Fruit fly (Drosophila melanogaster) whole organism, prepupa: ENCODE data around the gene CG5104.
A peak's percentile ranks its signal among the peaks of the same experiment; 100 is the strongest.

ENCODE experiments used
- Blimp-1 ChIP-seq: fragments of 200-800 bp; sonication (Bioruptor generic); optimal IDR thresholded peaks from 3 replicates; lab custom pipeline; 2017; ENCODE audit warnings: missing biosample characterization, missing genetic modification characterization, mild to moderate bottlenecking, moderate library complexity, missing genetic modification reagents
- CG10631 ChIP-seq: fragments of 200-800 bp; sonication (Bioruptor generic); optimal IDR thresholded peaks from 2 replicates; lab custom pipeline; 2016; ENCODE audit warnings: missing biosample characterization, missing genetic modification characterization
- CG10669 ChIP-seq: fragments of 200-800 bp; sonication (Bioruptor generic); optimal IDR thresholded peaks from 3 replicates; lab custom pipeline; 2018; ENCODE audit warnings: missing biosample characterization, mild to moderate bottlenecking, missing genetic modification characterization, moderate library complexity
- CG11762 ChIP-seq: fragments of 200-800 bp; sonication (Bioruptor generic); optimal IDR thresholded peaks from 3 replicates; lab custom pipeline; 2016; ENCODE audit warnings: missing biosample characterization, missing genetic modification characterization; ENCODE audit not compliant: insufficient read depth
- CG11902 ChIP-seq: fragments of 200-800 bp; sonication (Bioruptor generic); optimal IDR thresholded peaks from 3 replicates; lab custom pipeline; 2016; ENCODE audit warnings: missing biosample characterization, missing genetic modification characterization
- CG15336 ChIP-seq: fragments of 200-800 bp; sonication (Bioruptor generic); IDR thresholded peaks from 2 replicates; pipeline ENCODE4 v1.3.6; 2022; ENCODE audit warnings: missing biosample characterization, missing genetic modification characterization
- CG1621 ChIP-seq: fragments of 200-800 bp; sonication (Bioruptor generic); optimal IDR thresholded peaks from 3 replicates; lab custom pipeline; 2018; ENCODE audit warnings: missing biosample characterization, mild to moderate bottlenecking, missing genetic modification characterization
- CG16779 ChIP-seq: fragments of 200-800 bp; sonication (Bioruptor generic); optimal IDR thresholded peaks from 3 replicates; lab custom pipeline; 2017; ENCODE audit warnings: missing biosample characterization, mild to moderate bottlenecking, missing genetic modification characterization
- CG3032 ChIP-seq: fragments of 200-800 bp; optimal IDR thresholded peaks from 2 replicates; lab custom pipeline; 2019; ENCODE audit warnings: missing biosample characterization, mild to moderate bottlenecking, missing genetic modification characterization, moderate library complexity
- CG31627 ChIP-seq: fragments of 200-800 bp; sonication (Bioruptor generic); optimal IDR thresholded peaks from 3 replicates; lab custom pipeline; 2016; ENCODE audit warnings: missing biosample characterization, missing genetic modification characterization
- CG32006 ChIP-seq: fragments of 200-800 bp; sonication (Bioruptor generic); optimal IDR thresholded peaks from 3 replicates; lab custom pipeline; 2017; ENCODE audit warnings: missing biosample characterization, mild to moderate bottlenecking, missing genetic modification characterization
- CG34406 ChIP-seq: fragments of 200-800 bp; sonication (Bioruptor generic); optimal IDR thresholded peaks from 3 replicates; lab custom pipeline; 2016; ENCODE audit warnings: missing biosample characterization, missing genetic modification characterization
- CG3919 ChIP-seq: fragments of 200-800 bp; sonication (Bioruptor generic); optimal IDR thresholded peaks from 3 replicates; lab custom pipeline; 2016; ENCODE audit warnings: missing biosample characterization, missing genetic modification characterization
- CG4318 ChIP-seq: fragments of 200-800 bp; sonication (Bioruptor generic); optimal IDR thresholded peaks from 3 replicates; lab custom pipeline; 2017; ENCODE audit warnings: missing biosample characterization, mild to moderate bottlenecking, missing genetic modification characterization
- CG6276 ChIP-seq: fragments of 200-800 bp; sonication (Bioruptor generic); optimal IDR thresholded peaks from 2 replicates; lab custom pipeline; 2017; ENCODE audit warnings: missing biosample characterization, mild to moderate bottlenecking, missing genetic modification characterization
- CG6792 ChIP-seq: fragments of 200-800 bp; sonication (Bioruptor generic); optimal IDR thresholded peaks from 3 replicates; lab custom pipeline; 2016; ENCODE audit warnings: missing biosample characterization, missing genetic modification characterization
- CG6808 ChIP-seq: fragments of 200-800 bp; sonication (Bioruptor generic); optimal IDR thresholded peaks from 3 replicates; lab custom pipeline; 2017; ENCODE audit warnings: missing biosample characterization, missing genetic modification characterization, mild to moderate bottlenecking, moderate library complexity, missing genetic modification reagents
- CG6854 ChIP-seq: fragments of 200-800 bp; sonication (Bioruptor generic); optimal IDR thresholded peaks from 2 replicates; lab custom pipeline; 2017; ENCODE audit warnings: missing biosample characterization, mild to moderate bottlenecking, missing genetic modification characterization
- CG7368 ChIP-seq: fragments of 200-800 bp; sonication (Bioruptor generic); optimal IDR thresholded peaks from 3 replicates; lab custom pipeline; 2016; ENCODE audit warnings: missing biosample characterization, missing genetic modification characterization
- CG8632 ChIP-seq: fragments of 200-800 bp; sonication (Bioruptor generic); optimal IDR thresholded peaks from 3 replicates; lab custom pipeline; 2016; ENCODE audit warnings: missing biosample characterization, missing genetic modification characterization
- CG9139 ChIP-seq: fragments of 200-800 bp; sonication (Bioruptor generic); optimal IDR thresholded peaks from 3 replicates; lab custom pipeline; 2017; ENCODE audit warnings: missing biosample characterization, mild to moderate bottlenecking, missing genetic modification characterization
- Eip75B ChIP-seq: fragments of 200-800 bp; sonication (Bioruptor generic); optimal IDR thresholded peaks from 3 replicates; lab custom pipeline; 2016; ENCODE audit warnings: missing biosample characterization, missing genetic modification characterization
- Eip93F ChIP-seq: fragments of 200-800 bp; sonication (Bioruptor generic); optimal IDR thresholded peaks from 2 replicates; lab custom pipeline; 2016; ENCODE audit warnings: missing biosample characterization, mild to moderate bottlenecking, missing genetic modification characterization
- Ets21C ChIP-seq: fragments of 200-800 bp; sonication (Bioruptor generic); optimal IDR thresholded peaks from 3 replicates; lab custom pipeline; 2016; ENCODE audit warnings: missing biosample characterization, missing genetic modification characterization
- Ets96B ChIP-seq: fragments of 200-800 bp; optimal IDR thresholded peaks from 2 replicates; lab custom pipeline; 2019; ENCODE audit warnings: missing biosample characterization, mild to moderate bottlenecking, missing genetic modification characterization, moderate library complexity
- Gug ChIP-seq: fragments of 200-800 bp; sonication (Bioruptor generic); IDR thresholded peaks from 2 replicates; pipeline ENCODE4 v1.3.6; 2022; ENCODE audit warnings: missing biosample characterization, missing genetic modification characterization
- Hr38 ChIP-seq: sonication (Bioruptor generic); optimal IDR thresholded peaks from 2 replicates; lab custom pipeline; 2016; ENCODE audit warnings: missing biosample characterization, missing genetic modification characterization
- Hr39 ChIP-seq: fragments of 200-800 bp; sonication (Bioruptor generic); optimal IDR thresholded peaks from 2 replicates; lab custom pipeline; 2016; ENCODE audit warnings: missing biosample characterization, missing genetic modification characterization
- Hr4 ChIP-seq: fragments of 200-800 bp; sonication (Bioruptor generic); optimal IDR thresholded peaks from 3 replicates; lab custom pipeline; 2016; ENCODE audit warnings: missing biosample characterization, missing genetic modification characterization
- OdsH ChIP-seq: fragments of 200-800 bp; sonication (Bioruptor generic); optimal IDR thresholded peaks from 3 replicates; lab custom pipeline; 2016; ENCODE audit warnings: missing biosample characterization, missing genetic modification characterization
- Smox ChIP-seq: fragments of 200-800 bp; sonication (Bioruptor generic); optimal IDR thresholded peaks from 3 replicates; lab custom pipeline; 2016; ENCODE audit warnings: missing biosample characterization, missing genetic modification characterization
- Sox102F ChIP-seq: fragments of 200-800 bp; sonication (Bioruptor generic); optimal IDR thresholded peaks from 2 replicates; lab custom pipeline; 2016; ENCODE audit warnings: missing biosample characterization, mild to moderate bottlenecking, missing genetic modification characterization
- Sox14 ChIP-seq: fragments of 200-800 bp; sonication (Bioruptor generic); optimal IDR thresholded peaks from 3 replicates; lab custom pipeline; 2016; ENCODE audit warnings: missing biosample characterization, missing genetic modification characterization
- achi ChIP-seq: fragments of 200-800 bp; sonication (Bioruptor generic); optimal IDR thresholded peaks from 3 replicates; lab custom pipeline; 2016; ENCODE audit warnings: missing biosample characterization, missing genetic modification characterization
- acj6 ChIP-seq: fragments of 200-800 bp; sonication (Bioruptor generic); optimal IDR thresholded peaks from 3 replicates; lab custom pipeline; 2016; ENCODE audit warnings: missing biosample characterization, missing genetic modification characterization
- cyc ChIP-seq: fragments of 200-800 bp; sonication (Bioruptor generic); optimal IDR thresholded peaks from 3 replicates; lab custom pipeline; 2016; ENCODE audit warnings: missing biosample characterization, missing genetic modification characterization
- eg ChIP-seq: fragments of 200-800 bp; sonication (Bioruptor generic); IDR thresholded peaks from 3 replicates; pipeline ENCODE4 v1.3.6; 2022; ENCODE audit warnings: missing biosample characterization, missing genetic modification characterization
- fd59A ChIP-seq: fragments of 200-800 bp; sonication (Bioruptor generic); optimal IDR thresholded peaks from 2 replicates; lab custom pipeline; 2017; ENCODE audit warnings: missing biosample characterization, mild to moderate bottlenecking, missing genetic modification characterization, missing genetic modification reagents
- fkh ChIP-seq: fragments of 200-800 bp; sonication (Bioruptor generic); optimal IDR thresholded peaks from 3 replicates; lab custom pipeline; 2017; ENCODE audit warnings: missing biosample characterization, mild to moderate bottlenecking, missing genetic modification characterization, moderate library complexity
- pdm3 ChIP-seq: fragments of 200-800 bp; sonication (Bioruptor generic); optimal IDR thresholded peaks from 3 replicates; lab custom pipeline; 2016; ENCODE audit warnings: missing biosample characterization, missing genetic modification characterization
- salr ChIP-seq, 2 experiments: fragments of 200-800 bp; sonication (Bioruptor generic); optimal IDR thresholded peaks; 3 replicates each; lab custom pipeline; 2016 to 2018; ENCODE audit warnings: missing biosample characterization in 2 of 2, missing genetic modification characterization in 2 of 2, mild to moderate bottlenecking in 1 of 2
- spab ChIP-seq: fragments of 200-800 bp; sonication (Bioruptor generic); optimal IDR thresholded peaks from 2 replicates; lab custom pipeline; 2017; ENCODE audit warnings: missing biosample characterization, mild to moderate bottlenecking, missing genetic modification characterization, missing genetic modification reagents
- ss ChIP-seq, 2 experiments: fragments of 200-800 bp; sonication (Bioruptor generic); optimal IDR thresholded peaks; 2 replicates in 1 of 2; 3 replicates in 1 of 2; lab custom pipeline; 2017 to 2018; ENCODE audit warnings: mild to moderate bottlenecking in 2 of 2, missing biosample characterization in 2 of 2, missing genetic modification characterization in 2 of 2, moderate library complexity in 1 of 2
- svp ChIP-seq: fragments of 200-800 bp; sonication (Bioruptor generic); peaks from one replicate; lab custom pipeline; 2016; ENCODE audit warnings: missing biosample characterization, missing genetic modification characterization
- topi ChIP-seq: fragments of 200-800 bp; sonication (Bioruptor generic); optimal IDR thresholded peaks from 3 replicates; lab custom pipeline; 2016; ENCODE audit warnings: missing biosample characterization, missing genetic modification characterization
- vri ChIP-seq: fragments of 200-800 bp; sonication (Bioruptor generic); optimal IDR thresholded peaks from 3 replicates; lab custom pipeline; 2016; ENCODE audit warnings: missing biosample characterization, mild to moderate bottlenecking, missing genetic modification characterization

The CG5104 gene

DNA sequence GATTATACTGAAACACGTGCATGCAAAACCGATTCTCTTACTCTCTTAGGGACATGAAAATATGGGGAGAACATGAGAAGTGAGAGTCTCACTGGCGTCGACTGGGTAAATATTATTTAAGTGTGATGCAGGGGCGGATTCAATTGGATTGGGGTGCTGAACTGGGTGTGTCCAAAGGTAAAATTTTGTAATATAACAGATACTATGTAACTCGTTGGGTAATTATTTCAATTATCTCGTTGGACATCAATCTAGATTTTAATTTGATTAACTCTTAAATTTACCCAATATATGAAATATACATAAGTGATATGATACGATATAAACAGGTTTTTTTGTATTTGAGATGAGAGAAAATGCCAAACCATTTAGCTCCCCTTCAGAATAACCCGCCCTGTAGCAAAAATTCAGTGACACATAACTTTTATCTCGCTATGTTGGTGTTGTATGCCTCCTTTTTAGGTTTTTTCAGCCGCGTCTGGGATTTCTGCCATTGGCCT, 12.6 kb upstream of the CG5104 start (continued):
- TF ChIP-seq Hr39 (peak; percentile 92), Blimp-1 (GFP tag; lab: Kevin White, UChicago) (peak; percentile 80), acj6 (GFP tag; lab: Kevin White, UChicago) (peak; percentile 89), CG9139 (peak; percentile 85), CG6854 (GFP tag; lab: Kevin White, UChicago) (peak; percentile 80), fkh (GFP tag; lab: Kevin White, UChicago) (peak; percentile 99), Hr4 (GFP tag; lab: Kevin White, UChicago) (peak; percentile 91), CG16779 (tag; lab: Kevin White, UChicago) (peak; percentile 81), salr (GFP tag; optimal IDR thresholded peaks at IDR 0.05; lab: Kevin White, UChicago) (peak in 1 of 2 experiments; percentile 87), cyc (GFP tag; lab: Kevin White, UChicago) (peak; percentile 92), CG11762 (GFP tag; lab: Kevin White, UChicago) (peak; percentile 83), spab (GFP tag; lab: Kevin White, UChicago) (peak; percentile 87), Ets96B (tag; lab: Kevin White, UChicago) (peak; percentile 82), fd59A (peak; percentile 84), CG6276 (GFP tag; lab: Kevin White, UChicago) (peak; percentile 83), Eip75B (GFP tag; lab: Kevin White, UChicago) (peak; percentile 92), CG10631 (GFP tag; lab: Kevin White, UChicago) (peak; percentile 93), CG8632 (peak; percentile 90), Gug (GFP tag; lab: Robert Waterston, UW) (peak; percentile 90), CG6808 (peak; percentile 91), CG4318 (GFP tag; lab: Kevin White, UChicago) (peak; percentile 82), CG3032 (tag; lab: Kevin White, UChicago) (peak; percentile 89), eg (GFP tag; lab: Robert Waterston, UW) (peak; percentile 91; the same call in 2 of the 3 replicates), CG15336 (GFP tag; lab: Robert Waterston, UW) (peak; percentile 84), ss (GFP tag; optimal IDR thresholded peaks at IDR 0.05; lab: Kevin White, UChicago) (peak; percentile 91 to 92), topi (GFP tag; lab: Kevin White, UChicago) (peak; percentile 94)
- TF ChIP-seq, all 60 proteins: peak for 57

DNA sequence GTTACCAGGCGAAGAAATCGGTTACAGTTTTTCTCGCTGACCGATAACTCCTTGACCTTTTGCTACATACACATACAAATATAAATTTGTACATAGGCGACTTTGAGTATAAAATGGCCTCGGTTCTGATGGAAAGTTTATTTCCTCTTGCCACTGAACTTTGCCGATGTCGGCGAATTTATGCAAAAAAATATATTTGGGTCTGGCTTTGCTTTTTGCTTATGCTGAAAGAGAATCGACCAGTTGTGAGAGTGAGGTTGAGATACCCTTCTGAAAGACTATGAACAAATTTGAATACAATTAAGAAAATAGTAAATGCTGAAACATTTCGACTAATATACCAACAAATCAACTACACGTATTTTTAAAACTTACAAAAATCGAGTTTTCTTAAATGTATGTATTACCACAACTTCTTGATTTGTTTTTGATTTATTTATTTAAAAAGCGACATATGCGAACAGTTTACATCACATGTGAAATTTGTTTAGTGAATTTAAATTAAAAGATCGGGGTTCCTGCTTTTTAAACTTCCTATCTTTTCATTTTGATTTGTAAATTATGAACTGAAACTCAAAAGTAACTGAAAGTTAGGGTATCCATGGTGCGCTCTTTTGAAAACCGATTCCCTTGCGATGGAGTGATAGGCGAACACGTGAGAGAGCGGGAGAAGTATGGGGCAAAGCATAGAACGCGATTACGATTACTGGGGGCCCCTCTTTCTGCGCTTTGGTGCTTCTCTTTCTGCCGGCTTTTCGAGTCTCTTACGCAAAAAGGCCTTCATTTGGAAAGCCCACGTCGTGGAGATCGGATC, 11.5 kb upstream of the CG5104 start:
- TF ChIP-seq Blimp-1 (GFP tag; lab: Kevin White, UChicago) (peak; percentile 49), CG10631 (GFP tag; lab: Kevin White, UChicago) (peak; percentile 63), CG1621 (tag; lab: Kevin White, UChicago) (peak; percentile 48), Eip93F (GFP tag; lab: Kevin White, UChicago) (peak; percentile 45), Gug (GFP tag; lab: Robert Waterston, UW) (peak; percentile 23; the same call in 1 of the 2 replicates), CG34406 (peak; percentile 78), pdm3 (GFP tag; lab: Kevin White, UChicago) (peak; percentile 81), CG9139 (peak; percentile 59), CG7368 (GFP tag; lab: Kevin White, UChicago) (peak; percentile 50), Hr38 (GFP tag; lab: Kevin White, UChicago) (no peak), CG3919 (GFP tag; lab: Kevin White, UChicago) (peak; percentile 75), Sox102F (GFP tag; lab: Kevin White, UChicago) (peak; percentile 82), fkh (GFP tag; lab: Kevin White, UChicago) (peak; percentile 71), CG15336 (GFP tag; lab: Robert Waterston, UW) (peak; percentile 70), svp (GFP tag; lab: Kevin White, UChicago) (peak; percentile 93), CG32006 (GFP tag; lab: Kevin White, UChicago) (peak; percentile 91), Ets96B (tag; lab: Kevin White, UChicago) (peak; percentile 69), CG10669 (peak; percentile 72), Sox14 (peak; percentile 86), cyc (GFP tag; lab: Kevin White, UChicago) (peak; percentile 71), CG11902 (GFP tag; lab: Kevin White, UChicago) (peak; percentile 49), Hr4 (GFP tag; lab: Kevin White, UChicago) (peak; percentile 84), CG6792 (GFP tag; lab: Kevin White, UChicago) (peak; percentile 75), vri (GFP tag; lab: Kevin White, UChicago) (peak; percentile 69), CG31627 (GFP tag; lab: Kevin White, UChicago) (peak; percentile 81), OdsH (peak; percentile 74), achi (peak; percentile 78), Ets21C (GFP tag; lab: Kevin White, UChicago) (peak; percentile 58), CG6854 (GFP tag; lab: Kevin White, UChicago) (peak; percentile 33), salr (GFP tag; optimal IDR thresholded peaks at IDR 0.05; lab: Kevin White, UChicago) (peak in 1 of 2 experiments; percentile 84), Smox (GFP tag; lab: Kevin White, UChicago) (peak; percentile 81)
